Worm (Caenorhabditis elegans): ENCODE measurements around the gene nhr-223.

- TF ChIP-seq skn-1 (tag; optimal IDR thresholded peaks at IDR 0.05) (no peak), nhr-11 (tag; optimal IDR thresholded peaks at IDR 0.05) (no peak), fkh-2 (tag; optimal IDR thresholded peaks at IDR 0.05) (no peak), ZK546.5 (tag; optimal IDR thresholded peaks at IDR 0.05) (no peak), unc-62 (GFP tag; optimal IDR thresholded peaks at IDR 0.05) (no peak), ama-1 (optimal IDR thresholded peaks at IDR 0.05) (no peak), fos-1 (tag; optimal IDR thresholded peaks at IDR 0.05) (no peak), R02D3.7 (tag; optimal IDR thresholded peaks at IDR 0.05) (no peak)
Measured at ce11 chrV:15809543-15809942, 13.4 kb downstream of the nhr-223 start, which contains the start of gene srsx-36.
